Fruit fly (Drosophila melanogaster) whole organism, embryonic: Measurements from ENCODE around the gene Synd.

Experiments
- Adf1 ChIP-seq: fragments of 200-800 bp; sonication (Bioruptor generic); IDR thresholded peaks from 2 replicates; pipeline ENCODE4 v1.3.6; 2022; ENCODE audit warnings: missing biosample characterization, missing genetic modification characterization
- Atf3 ChIP-seq: fragments of 200-800 bp; sonication (Bioruptor generic); optimal IDR thresholded peaks from 3 replicates; lab custom pipeline; 2016; ENCODE audit warnings: missing biosample characterization, missing genetic modification characterization
- BEAF-32 ChIP-seq: fragments of 200-800 bp; sonication (Bioruptor generic); optimal IDR thresholded peaks from 3 replicates; lab custom pipeline; 2017; ENCODE audit warnings: missing biosample characterization, missing genetic modification characterization, mild to moderate bottlenecking, moderate library complexity, missing genetic modification reagents
- CG10274 ChIP-seq: fragments of 200-800 bp; sonication (Bioruptor generic); optimal IDR thresholded peaks from 3 replicates; lab custom pipeline; 2017; ENCODE audit warnings: missing biosample characterization, mild to moderate bottlenecking, missing genetic modification characterization
- CG10654 ChIP-seq: fragments of 200-800 bp; sonication (Bioruptor generic); optimal IDR thresholded peaks from 2 replicates; lab custom pipeline; 2016; ENCODE audit warnings: missing biosample characterization, missing genetic modification characterization
- CG11093 ChIP-seq: fragments of 200-800 bp; sonication (Bioruptor generic); IDR thresholded peaks from 3 replicates; pipeline ENCODE4 v1.3.6; 2022; ENCODE audit warnings: missing biosample characterization, missing genetic modification characterization
- CG11723 ChIP-seq: fragments of 200-800 bp; sonication (Bioruptor generic); optimal IDR thresholded peaks from 2 replicates; lab custom pipeline; 2017; ENCODE audit warnings: missing biosample characterization, mild to moderate bottlenecking, missing genetic modification characterization
- CG1233 ChIP-seq: fragments of 200-800 bp; sonication (Bioruptor generic); optimal IDR thresholded peaks from 4 replicates; lab custom pipeline; 2018; ENCODE audit warnings: missing biosample characterization, mild to moderate bottlenecking, missing genetic modification characterization
- CG13296 ChIP-seq: fragments of 200-800 bp; sonication (Bioruptor generic); optimal IDR thresholded peaks from 3 replicates; lab custom pipeline; 2018; ENCODE audit warnings: missing biosample characterization, mild to moderate bottlenecking, missing genetic modification characterization
- CG13894 ChIP-seq: fragments of 200-800 bp; sonication (Bioruptor generic); optimal IDR thresholded peaks from 3 replicates; lab custom pipeline; 2018; ENCODE audit warnings: missing biosample characterization, mild to moderate bottlenecking, missing genetic modification characterization, moderate library complexity
- CG18011 ChIP-seq: fragments of 200-800 bp; sonication (Bioruptor generic); optimal IDR thresholded peaks from 2 replicates; lab custom pipeline; 2017; ENCODE audit warnings: missing biosample characterization, missing genetic modification characterization, mild to moderate bottlenecking, moderate library complexity, missing genotype
- CG18262 ChIP-seq: fragments of 200-800 bp; optimal IDR thresholded peaks from 3 replicates; lab custom pipeline; 2019; ENCODE audit warnings: missing biosample characterization, mild to moderate bottlenecking, missing genetic modification characterization, moderate library complexity
- CG2199 ChIP-seq: fragments of 200-800 bp; sonication (Bioruptor generic); IDR thresholded peaks from 3 replicates; pipeline ENCODE4 v1.3.6; 2022; ENCODE audit warnings: missing biosample characterization, missing genetic modification characterization
- CG2678 ChIP-seq: fragments of 200-800 bp; sonication (Bioruptor generic); optimal IDR thresholded peaks from 3 replicates; lab custom pipeline; 2019; ENCODE audit warnings: missing biosample characterization, mild to moderate bottlenecking, missing genetic modification characterization, moderate library complexity
- CG3281 ChIP-seq: fragments of 200-800 bp; sonication (Bioruptor generic); optimal IDR thresholded peaks from 3 replicates; lab custom pipeline; 2017; ENCODE audit warnings: missing biosample characterization, mild to moderate bottlenecking, missing genetic modification characterization
- CG4282 ChIP-seq: fragments of 200-800 bp; sonication (Bioruptor generic); optimal IDR thresholded peaks from 2 replicates; lab custom pipeline; 2016; ENCODE audit warnings: missing biosample characterization, missing genetic modification characterization
- CG43689 ChIP-seq: fragments of 200-800 bp; sonication (Bioruptor generic); IDR thresholded peaks from 2 replicates; pipeline ENCODE4 v1.3.6; 2022; ENCODE audit warnings: missing biosample characterization, missing genetic modification characterization
- CG6254 ChIP-seq: fragments of 200-800 bp; sonication (Bioruptor generic); optimal IDR thresholded peaks from 3 replicates; lab custom pipeline; 2017; ENCODE audit warnings: mild to moderate bottlenecking, missing biosample characterization, missing genetic modification reagents, missing genetic modification characterization
- CHES-1-like ChIP-seq: fragments of 200-800 bp; sonication (Bioruptor generic); optimal IDR thresholded peaks from 2 replicates; lab custom pipeline; 2016; ENCODE audit warnings: missing biosample characterization, missing genetic modification characterization
- CrebB ChIP-seq: fragments of 200-800 bp; sonication (Bioruptor generic); optimal IDR thresholded peaks from 3 replicates; lab custom pipeline; 2018; ENCODE audit warnings: missing biosample characterization, mild to moderate bottlenecking, missing genetic modification characterization
- Elba2 ChIP-seq: fragments of 200-800 bp; sonication (Bioruptor generic); optimal IDR thresholded peaks from 3 replicates; lab custom pipeline; 2016; ENCODE audit warnings: missing biosample characterization, missing genetic modification characterization
- Ets97D ChIP-seq: fragments of 200-800 bp; sonication (Bioruptor generic); optimal IDR thresholded peaks from 3 replicates; lab custom pipeline; 2016; ENCODE audit warnings: missing biosample characterization, missing genetic modification characterization
- HLH3B ChIP-seq: fragments of 200-800 bp; sonication (Bioruptor generic); IDR thresholded peaks from 2 replicates; pipeline ENCODE4 v1.3.6; 2022; ENCODE audit warnings: missing biosample characterization, missing genetic modification characterization
- Hey ChIP-seq: fragments of 200-800 bp; sonication (Bioruptor generic); optimal IDR thresholded peaks from 3 replicates; lab custom pipeline; 2018; ENCODE audit warnings: missing biosample characterization, mild to moderate bottlenecking, missing genetic modification characterization
- HmgZ ChIP-seq: fragments of 200-800 bp; sonication (Bioruptor generic); optimal IDR thresholded peaks from 2 replicates; lab custom pipeline; 2018; ENCODE audit warnings: missing biosample characterization, mild to moderate bottlenecking, missing genetic modification characterization
- Meics ChIP-seq: fragments of 200-800 bp; sonication (Bioruptor generic); optimal IDR thresholded peaks from 2 replicates; lab custom pipeline; 2017; ENCODE audit warnings: missing biosample characterization, mild to moderate bottlenecking, missing genetic modification characterization
- Trl ChIP-seq, 3 experiments: fragments of >200 bp in 2 of 3; fragments of 200-800 bp in 1 of 3; sonication (Bioruptor generic) in 1 of 3; optimal IDR thresholded peaks; 2 replicates in 1 of 3; 3 replicates in 2 of 3; lab custom pipeline; 2016 to 2017; ENCODE audit warnings: missing biosample characterization in 1 of 3, missing genetic modification characterization in 1 of 3
- az2 ChIP-seq: fragments of 200-800 bp; sonication (Bioruptor generic); optimal IDR thresholded peaks from 3 replicates; lab custom pipeline; 2016; ENCODE audit warnings: missing biosample characterization, missing genetic modification characterization
- bcd ChIP-seq: fragments of 200-800 bp; sonication (Bioruptor generic); optimal IDR thresholded peaks from 2 replicates; lab custom pipeline; 2017; ENCODE audit warnings: missing biosample characterization, mild to moderate bottlenecking, missing genetic modification characterization
- bigmax ChIP-seq: fragments of 200-800 bp; sonication (Bioruptor generic); optimal IDR thresholded peaks from 2 replicates; lab custom pipeline; 2018; ENCODE audit warnings: missing biosample characterization, mild to moderate bottlenecking, missing genetic modification characterization
- cwo ChIP-seq: fragments of 200-800 bp; sonication (Bioruptor generic); optimal IDR thresholded peaks from 3 replicates; lab custom pipeline; 2017; ENCODE audit warnings: missing biosample characterization, missing genetic modification characterization, mild to moderate bottlenecking, moderate library complexity, missing genetic modification reagents
- disco-r ChIP-seq: fragments of 200-800 bp; sonication (Bioruptor generic); optimal IDR thresholded peaks from 2 replicates; lab custom pipeline; 2016; ENCODE audit warnings: missing biosample characterization, missing genetic modification characterization
- dm ChIP-seq: fragments of 200-800 bp; sonication (Bioruptor generic); optimal IDR thresholded peaks from 3 replicates; lab custom pipeline; 2016; ENCODE audit warnings: missing biosample characterization, missing genetic modification characterization
- dmrt99B ChIP-seq: fragments of 200-800 bp; sonication (Bioruptor generic); optimal IDR thresholded peaks from 2 replicates; lab custom pipeline; 2018; ENCODE audit warnings: missing biosample characterization, mild to moderate bottlenecking, missing genetic modification characterization, moderate library complexity
- gcm ChIP-seq: fragments of 200-800 bp; sonication (Bioruptor generic); optimal IDR thresholded peaks from 2 replicates; lab custom pipeline; 2019; ENCODE audit warnings: missing biosample characterization, mild to moderate bottlenecking, missing genetic modification characterization, moderate library complexity
- gt ChIP-seq: fragments of 200-800 bp; sonication (Bioruptor generic); IDR thresholded peaks from 2 replicates; pipeline ENCODE4 v1.3.6; 2022; ENCODE audit warnings: missing biosample characterization, missing genetic modification characterization
- lbe ChIP-seq: fragments of 200-800 bp; sonication (Bioruptor generic); optimal IDR thresholded peaks from 2 replicates; lab custom pipeline; 2016; ENCODE audit warnings: missing biosample characterization, mild to moderate bottlenecking, missing genetic modification characterization
- luna ChIP-seq: fragments of 200-800 bp; sonication (Bioruptor generic); optimal IDR thresholded peaks from 2 replicates; lab custom pipeline; 2016; ENCODE audit warnings: missing biosample characterization, missing genetic modification characterization
- p53 ChIP-seq: fragments of 200-800 bp; sonication (Bioruptor generic); optimal IDR thresholded peaks from 2 replicates; lab custom pipeline; 2016; ENCODE audit warnings: missing biosample characterization, missing genetic modification characterization
- peb ChIP-seq: fragments of 200-800 bp; sonication (Bioruptor generic); IDR thresholded peaks from 2 replicates; pipeline ENCODE4 v1.3.6; 2022; ENCODE audit warnings: missing biosample characterization, missing genetic modification characterization
- prd ChIP-seq, 3 experiments: fragments of >200 bp in 2 of 3; fragments of 200-800 bp in 1 of 3; sonication (Bioruptor generic) in 1 of 3; optimal IDR thresholded peaks in 2 of 3; IDR thresholded peaks in 1 of 3; 2 replicates in 2 of 3; 3 replicates in 1 of 3; pipeline versions ENCODE4 v1.3.6 to Lab custom; 2017 to 2022; ENCODE audit warnings: missing biosample characterization in 1 of 3, missing genetic modification characterization in 1 of 3
- slp2 ChIP-seq: fragments of 200-800 bp; sonication (Bioruptor generic); optimal IDR thresholded peaks from 2 replicates; lab custom pipeline; 2016; ENCODE audit warnings: missing biosample characterization, missing genetic modification characterization
- sob ChIP-seq: fragments of 200-800 bp; sonication (Bioruptor generic); IDR thresholded peaks from 2 replicates; pipeline ENCODE4 v1.3.6; 2022; ENCODE audit warnings: missing biosample characterization, missing genetic modification characterization
- stwl ChIP-seq: fragments of 200-800 bp; sonication (Bioruptor generic); optimal IDR thresholded peaks from 3 replicates; lab custom pipeline; 2018; ENCODE audit warnings: missing biosample characterization, mild to moderate bottlenecking, missing genetic modification characterization, moderate library complexity
- tna ChIP-seq: fragments of 200-800 bp; sonication (Bioruptor generic); IDR thresholded peaks from 2 replicates; pipeline ENCODE4 v1.3.6; 2022; ENCODE audit warnings: missing biosample characterization, missing genetic modification characterization; ENCODE audit not compliant: partially characterized antibody
- tx ChIP-seq: fragments of 200-800 bp; sonication (Bioruptor generic); optimal IDR thresholded peaks from 2 replicates; lab custom pipeline; 2016; ENCODE audit warnings: missing biosample characterization, missing genetic modification characterization
- vfl ChIP-seq: fragments of 200-800 bp; sonication (Bioruptor generic); optimal IDR thresholded peaks from 2 replicates; lab custom pipeline; 2016; ENCODE audit warnings: missing biosample characterization, missing genetic modification characterization
- z ChIP-seq: fragments of 200-800 bp; sonication (Bioruptor generic); IDR thresholded peaks from 3 replicates; pipeline ENCODE4 v1.3.6; 2022; ENCODE audit warnings: missing biosample characterization, missing genetic modification characterization

Gene Synd

dm6 chr3R:20829416-20830131, 3.0 kb upstream of the Synd start (continued):
- TF ChIP-seq CG10654, result no peak
- TF ChIP-seq CHES-1-like, result no peak
- TF ChIP-seq p53, result no peak
- TF ChIP-seq CG13296 (GFP tag; lab: Kevin White, UChicago), result no peak
- TF ChIP-seq peb, result peak; percentile 17; the same call in 1 of the 2 replicates
- no peak for TF ChIP-seq gt
- no peak for TF ChIP-seq CG10274 (GFP tag; lab: Kevin White, UChicago)
- no peak for TF ChIP-seq luna (GFP tag; lab: Kevin White, UChicago)
- TF ChIP-seq Hey, result peak; percentile 46
- no peak for TF ChIP-seq BEAF-32 (GFP tag; lab: Kevin White, UChicago)
- no peak for TF ChIP-seq gcm
- TF ChIP-seq Atf3 (GFP tag; lab: Kevin White, UChicago), result no peak
- TF ChIP-seq vfl (GFP tag; lab: Kevin White, UChicago), result no peak
- TF ChIP-seq CG18262 (tag; lab: Kevin White, UChicago), result peak; percentile 57
- no peak for TF ChIP-seq Ets97D (GFP tag; lab: Kevin White, UChicago)
- peak; percentile 63 for TF ChIP-seq CG2678 (tag; lab: Kevin White, UChicago)
- TF ChIP-seq CG43689 (GFP tag; lab: Robert Waterston, UW), result no peak
- TF ChIP-seq bigmax (GFP tag; lab: Kevin White, UChicago), result peak; percentile 47
- TF ChIP-seq CG3281 (GFP tag; lab: Kevin White, UChicago), result peak; percentile 7
- no peak for TF ChIP-seq disco-r
- no peak for TF ChIP-seq tx
- no peak for TF ChIP-seq Elba2
- no peak for TF ChIP-seq CG4282 (GFP tag; lab: Kevin White, UChicago)
- TF ChIP-seq CG11093 (GFP tag; lab: Robert Waterston, UW), result no peak
- peak; percentile 17 for TF ChIP-seq CrebB (tag; lab: Kevin White, UChicago)
- TF ChIP-seq Trl (optimal IDR thresholded peaks at IDR 0.05; lab: Kevin White, UChicago), result peak; percentile 41 to 47
- no peak for TF ChIP-seq Trl (GFP tag; optimal IDR thresholded peaks at IDR 0.05; lab: Kevin White, UChicago)
- peak; percentile 25 for TF ChIP-seq bcd (GFP tag; lab: Kevin White, UChicago)
- TF ChIP-seq CG1233 (GFP tag; lab: Kevin White, UChicago), result no peak
- no peak for TF ChIP-seq CG11723
- TF ChIP-seq dmrt99B (tag; lab: Kevin White, UChicago), result peak; percentile 24
- peak; percentile 72 for TF ChIP-seq cwo (GFP tag; lab: Kevin White, UChicago)
- peak; percentile 53 for TF ChIP-seq Meics (GFP tag; lab: Kevin White, UChicago)
- TF ChIP-seq sob, result peak; percentile 59; the same call in 1 of the 2 replicates
- TF ChIP-seq stwl, result no peak
- TF ChIP-seq CG13894 (tag; lab: Kevin White, UChicago), result peak; percentile 60
- no peak for TF ChIP-seq CG6254 (GFP tag; lab: Kevin White, UChicago)
- peak; percentile 92 for TF ChIP-seq dm
- no peak for TF ChIP-seq CG18011 (GFP tag; lab: Kevin White, UChicago)
- 0 out of 3 replicates have a peak, but pooled peaks have one; percentile 5 for TF ChIP-seq z (GFP tag; lab: Robert Waterston, UW)
- TF ChIP-seq lbe (GFP tag; lab: Kevin White, UChicago), result no peak
- TF ChIP-seq HLH3B (GFP tag; lab: Robert Waterston, UW), result no peak
- no peak for TF ChIP-seq slp2 (GFP tag; lab: Kevin White, UChicago)
- TF ChIP-seq HmgZ (tag; lab: Kevin White, UChicago), result peak; percentile 62
- no peak for TF ChIP-seq prd (optimal IDR thresholded peaks at IDR 0.05; lab: Kevin White, UChicago)
- peak; percentile 23; the same call in 2 of the 3 replicates for TF ChIP-seq prd (GFP tag; IDR thresholded peaks at IDR 0.05; lab: Robert Waterston, UW)
- TF ChIP-seq CG2199 (GFP tag; lab: Robert Waterston, UW), result 0 out of 3 replicates have a peak, but pooled peaks have one; percentile 54
- TF ChIP-seq tna (GFP tag; lab: Robert Waterston, UW), result no peak
- TF ChIP-seq Adf1 (GFP tag; lab: Robert Waterston, UW), result peak; percentile 83
- peak; percentile 20 for TF ChIP-seq az2 (GFP tag; lab: Kevin White, UChicago)
